Worm (Caenorhabditis elegans): ENCODE results near the gene mat-3.

- TF ChIP-seq lin-11 (tag; optimal IDR thresholded peaks at IDR 0.05) = peak; percentile 77
- TF ChIP-seq lin-39 (tag; optimal IDR thresholded peaks at IDR 0.05) = no peak
- TF ChIP-seq skn-1 (tag; optimal IDR thresholded peaks at IDR 0.05) = no peak
- TF ChIP-seq nhr-25 (tag; optimal IDR thresholded peaks at IDR 0.05) = no peak
- TF ChIP-seq snpc-4 (tag; optimal IDR thresholded peaks at IDR 0.05) = no peak
- no peak for TF ChIP-seq zag-1 (tag; optimal IDR thresholded peaks at IDR 0.05)
- TF ChIP-seq unc-62 (GFP tag; optimal IDR thresholded peaks at IDR 0.05) = no peak
- no peak for TF ChIP-seq aly-2 (tag; optimal IDR thresholded peaks at IDR 0.05)
- peak; percentile 84 for TF ChIP-seq nhr-129 (tag; optimal IDR thresholded peaks at IDR 0.05)
- TF ChIP-seq unc-55 (GFP tag; optimal IDR thresholded peaks at IDR 0.05) = peak; percentile 73
- TF ChIP-seq nhr-12 (tag; optimal IDR thresholded peaks at IDR 0.05) = no peak
- TF ChIP-seq ztf-4 (tag; optimal IDR thresholded peaks at IDR 0.05) = no peak
- TF ChIP-seq ceh-82 (tag; optimal IDR thresholded peaks at IDR 0.05) = no peak
These were observed 27.3 kb downstream of the mat-3 start for ce11 chrIII:502583-502982.

Measured in whole organism, L2 larva.